Fruit fly (Drosophila melanogaster) whole organism, embryonic: ENCODE measurements around the gene ct.
A peak's percentile ranks its signal among the peaks of the same experiment; 100 is the strongest.

Experiments
- CG10462 ChIP-seq: fragments of 200-800 bp; sonication (Bioruptor generic); optimal IDR thresholded peaks from 2 replicates; lab custom pipeline; 2016; ENCODE audit warnings: missing biosample characterization, missing genetic modification characterization
- CG10543 ChIP-seq: fragments of 200-800 bp; sonication (Bioruptor generic); optimal IDR thresholded peaks from 3 replicates; lab custom pipeline; 2017; ENCODE audit warnings: missing biosample characterization, mild to moderate bottlenecking, missing genetic modification characterization, moderate library complexity
- CG10959 ChIP-seq: fragments of 200-800 bp; sonication (Bioruptor generic); IDR thresholded peaks from 2 replicates; pipeline ENCODE4 v1.3.6; 2022; ENCODE audit warnings: missing biosample characterization, missing genetic modification characterization
- CG11085 ChIP-seq: fragments of 200-800 bp; sonication (Bioruptor generic); IDR thresholded peaks from 2 replicates; pipeline ENCODE4 v1.3.6; 2022; ENCODE audit warnings: missing biosample characterization, missing genetic modification characterization
- CG11093 ChIP-seq: fragments of 200-800 bp; sonication (Bioruptor generic); IDR thresholded peaks from 3 replicates; pipeline ENCODE4 v1.3.6; 2022; ENCODE audit warnings: missing biosample characterization, missing genetic modification characterization
- CG12104 ChIP-seq: fragments of 200-800 bp; sonication (Bioruptor generic); optimal IDR thresholded peaks from 3 replicates; lab custom pipeline; 2016; ENCODE audit warnings: missing biosample characterization, missing genetic modification characterization
- CG12769 ChIP-seq: fragments of 200-800 bp; sonication (Bioruptor generic); optimal IDR thresholded peaks from 2 replicates; lab custom pipeline; 2019; ENCODE audit warnings: missing biosample characterization, mild to moderate bottlenecking, missing genetic modification characterization, moderate library complexity
- CG13296 ChIP-seq: fragments of 200-800 bp; sonication (Bioruptor generic); optimal IDR thresholded peaks from 3 replicates; lab custom pipeline; 2018; ENCODE audit warnings: missing biosample characterization, mild to moderate bottlenecking, missing genetic modification characterization
- CG13624 ChIP-seq: fragments of 200-800 bp; sonication (Bioruptor generic); optimal IDR thresholded peaks from 2 replicates; lab custom pipeline; 2016; ENCODE audit warnings: missing biosample characterization, missing genetic modification characterization
- CG14667 ChIP-seq: fragments of 200-800 bp; sonication (Bioruptor generic); IDR thresholded peaks from 2 replicates; pipeline ENCODE4 v1.3.6; 2022; ENCODE audit warnings: missing biosample characterization, missing genetic modification characterization
- CG14860 ChIP-seq: fragments of 200-800 bp; sonication (Bioruptor generic); IDR thresholded peaks from 3 replicates; pipeline ENCODE4 v1.3.6; 2022; ENCODE audit warnings: missing biosample characterization, missing genetic modification characterization; ENCODE audit not compliant: partially characterized antibody
- CG15479 ChIP-seq: fragments of 200-800 bp; sonication (Bioruptor generic); optimal IDR thresholded peaks from 3 replicates; lab custom pipeline; 2019; ENCODE audit warnings: missing biosample characterization, mild to moderate bottlenecking, missing genetic modification characterization, moderate library complexity
- CG18476 ChIP-seq: fragments of 200-800 bp; sonication (Bioruptor generic); optimal IDR thresholded peaks from 2 replicates; lab custom pipeline; 2016; ENCODE audit warnings: missing biosample characterization, mild to moderate bottlenecking, missing genetic modification characterization
- CG18764 ChIP-seq: fragments of 200-800 bp; sonication (Bioruptor generic); optimal IDR thresholded peaks from 3 replicates; lab custom pipeline; 2016; ENCODE audit warnings: missing biosample characterization, missing genetic modification characterization
- CG2875 ChIP-seq: fragments of 200-800 bp; sonication (Bioruptor generic); optimal IDR thresholded peaks from 2 replicates; lab custom pipeline; 2017; ENCODE audit warnings: missing biosample characterization, mild to moderate bottlenecking, missing genetic modification characterization, missing genetic modification reagents
- CG31365 ChIP-seq: fragments of 200-800 bp; sonication (Bioruptor generic); optimal IDR thresholded peaks from 2 replicates; lab custom pipeline; 2018; ENCODE audit warnings: missing biosample characterization, mild to moderate bottlenecking, missing genetic modification characterization
- CG32772 ChIP-seq: fragments of 200-800 bp; sonication (Bioruptor generic); IDR thresholded peaks from 2 replicates; pipeline ENCODE4 v1.3.6; 2022; ENCODE audit warnings: missing biosample characterization, missing genetic modification characterization
- CG4854 ChIP-seq: fragments of 200-800 bp; sonication (Bioruptor generic); optimal IDR thresholded peaks from 2 replicates; lab custom pipeline; 2016; ENCODE audit warnings: missing biosample characterization, missing genetic modification characterization, inconsistent platforms
- CG6854 ChIP-seq: fragments of 200-800 bp; sonication (Bioruptor generic); optimal IDR thresholded peaks from 3 replicates; lab custom pipeline; 2017; ENCODE audit warnings: missing biosample characterization, mild to moderate bottlenecking, missing genetic modification characterization
- CG8944 ChIP-seq: fragments of 200-800 bp; sonication (Bioruptor generic); optimal IDR thresholded peaks from 3 replicates; lab custom pipeline; 2016; ENCODE audit warnings: missing biosample characterization, missing genetic modification characterization
- Deaf1 ChIP-seq: fragments of 200-800 bp; optimal IDR thresholded peaks from 3 replicates; lab custom pipeline; 2019; ENCODE audit warnings: missing biosample characterization, mild to moderate bottlenecking, missing genetic modification characterization, moderate library complexity
- H2.0 ChIP-seq: fragments of 200-800 bp; sonication (Bioruptor generic); IDR thresholded peaks from 2 replicates; pipeline ENCODE4 v1.3.6; 2022; ENCODE audit warnings: missing biosample characterization, missing genetic modification characterization
- Poxn ChIP-seq: fragments of 200-800 bp; sonication (Bioruptor generic); IDR thresholded peaks from 2 replicates; pipeline ENCODE4 v1.3.6; 2022; ENCODE audit warnings: missing biosample characterization, missing genetic modification characterization
- Tbp ChIP-seq: fragments of >200 bp; optimal IDR thresholded peaks from 2 replicates; lab custom pipeline; 2018; ENCODE audit warnings: missing biosample characterization, missing genetic modification characterization
- ash1 ChIP-seq: fragments of 200-800 bp; sonication (Bioruptor generic); optimal IDR thresholded peaks from 2 replicates; lab custom pipeline; 2018; ENCODE audit warnings: missing biosample characterization, mild to moderate bottlenecking, missing genetic modification characterization
- az2 ChIP-seq: fragments of 200-800 bp; sonication (Bioruptor generic); optimal IDR thresholded peaks from 3 replicates; lab custom pipeline; 2016; ENCODE audit warnings: missing biosample characterization, missing genetic modification characterization
- btn ChIP-seq: fragments of 200-800 bp; sonication (Bioruptor generic); optimal IDR thresholded peaks from 2 replicates; lab custom pipeline; 2016; ENCODE audit warnings: missing biosample characterization, missing genetic modification characterization
- caup ChIP-seq: fragments of 200-800 bp; sonication (Bioruptor generic); optimal IDR thresholded peaks from 3 replicates; lab custom pipeline; 2017; ENCODE audit warnings: missing biosample characterization, mild to moderate bottlenecking, missing genetic modification characterization, moderate library complexity; ENCODE audit not compliant: severe bottlenecking
- ci ChIP-seq: fragments of 200-800 bp; sonication (Bioruptor generic); IDR thresholded peaks from 3 replicates; pipeline ENCODE4 v1.3.6; 2022; ENCODE audit warnings: missing biosample characterization, missing genetic modification characterization
- crc ChIP-seq: fragments of 200-800 bp; sonication (Bioruptor generic); optimal IDR thresholded peaks from 2 replicates; lab custom pipeline; 2016; ENCODE audit warnings: missing biosample characterization, missing genetic modification characterization
- dan ChIP-seq: fragments of 200-800 bp; sonication (Bioruptor generic); IDR thresholded peaks from 2 replicates; pipeline ENCODE4 v1.3.6; 2022; ENCODE audit warnings: missing biosample characterization, missing genetic modification characterization
- fd102C ChIP-seq: fragments of 200-800 bp; sonication (Bioruptor generic); optimal IDR thresholded peaks from 2 replicates; lab custom pipeline; 2018; ENCODE audit warnings: missing biosample characterization, mild to moderate bottlenecking, missing genetic modification characterization, moderate library complexity
- fd64A ChIP-seq: fragments of 200-800 bp; sonication (Bioruptor generic); optimal IDR thresholded peaks from 3 replicates; lab custom pipeline; 2018; ENCODE audit warnings: missing biosample characterization, mild to moderate bottlenecking, missing genetic modification characterization
- ftz-f1 ChIP-seq: fragments of 200-800 bp; sonication (Bioruptor generic); optimal IDR thresholded peaks from 2 replicates; lab custom pipeline; 2016; ENCODE audit warnings: missing biosample characterization, missing genetic modification characterization
- gro ChIP-seq: fragments of 200-800 bp; sonication (Bioruptor generic); optimal IDR thresholded peaks from 2 replicates; lab custom pipeline; 2016; ENCODE audit warnings: missing biosample characterization, missing genetic modification characterization
- ken ChIP-seq: fragments of 200-800 bp; sonication (Bioruptor generic); IDR thresholded peaks from 3 replicates; pipeline ENCODE4 v1.3.6; 2022; ENCODE audit warnings: missing biosample characterization, missing genetic modification characterization
- mirr ChIP-seq: fragments of 200-800 bp; sonication (Bioruptor generic); optimal IDR thresholded peaks from 3 replicates; lab custom pipeline; 2018; ENCODE audit warnings: missing biosample characterization, mild to moderate bottlenecking, missing genetic modification characterization
- odd ChIP-seq: fragments of 200-800 bp; sonication (Bioruptor generic); optimal IDR thresholded peaks from 2 replicates; lab custom pipeline; 2017; ENCODE audit warnings: missing biosample characterization, mild to moderate bottlenecking, missing genetic modification characterization
- salm ChIP-seq: fragments of 200-800 bp; sonication (Bioruptor generic); optimal IDR thresholded peaks from 2 replicates; lab custom pipeline; 2018; ENCODE audit warnings: missing biosample characterization, mild to moderate bottlenecking, missing genetic modification characterization
- sc ChIP-seq, 3 experiments: fragments of >200 bp in 2 of 3; fragments of 200-800 bp in 1 of 3; sonication (Bioruptor generic) in 1 of 3; optimal IDR thresholded peaks; 2 replicates in 2 of 3; 3 replicates in 1 of 3; lab custom pipeline; 2017; ENCODE audit warnings: mild to moderate bottlenecking in 1 of 3, missing biosample characterization in 1 of 3, missing genetic modification characterization in 1 of 3, missing genetic modification reagents in 1 of 3
- sens ChIP-seq: fragments of 200-800 bp; sonication (Bioruptor generic); peaks from one replicate; lab custom pipeline; 2016; ENCODE audit warnings: missing biosample characterization, missing genetic modification characterization
- shn ChIP-seq: fragments of 200-800 bp; sonication (Bioruptor generic); optimal IDR thresholded peaks from 3 replicates; lab custom pipeline; 2016; ENCODE audit warnings: missing biosample characterization, missing genetic modification characterization
- sna ChIP-seq: fragments of 200-800 bp; sonication (Bioruptor generic); IDR thresholded peaks from 2 replicates; pipeline ENCODE4 v1.3.6; 2022; ENCODE audit warnings: missing biosample characterization, missing genetic modification characterization; ENCODE audit not compliant: partially characterized antibody
- tup ChIP-seq: fragments of 200-800 bp; sonication (Bioruptor generic); optimal IDR thresholded peaks from 2 replicates; lab custom pipeline; 2016; ENCODE audit warnings: missing biosample characterization, mild to moderate bottlenecking, missing genetic modification characterization, moderate library complexity
- tx ChIP-seq: fragments of 200-800 bp; sonication (Bioruptor generic); optimal IDR thresholded peaks from 2 replicates; lab custom pipeline; 2016; ENCODE audit warnings: missing biosample characterization, missing genetic modification characterization
- vfl ChIP-seq: fragments of 200-800 bp; sonication (Bioruptor generic); optimal IDR thresholded peaks from 2 replicates; lab custom pipeline; 2016; ENCODE audit warnings: missing biosample characterization, missing genetic modification characterization
- vnd ChIP-seq: fragments of 200-800 bp; sonication (Bioruptor generic); IDR thresholded peaks from 3 replicates; pipeline ENCODE4 v1.3.6; 2022; ENCODE audit warnings: missing biosample characterization, missing genetic modification characterization; ENCODE audit not compliant: partially characterized antibody
- zen2 ChIP-seq: fragments of 200-800 bp; sonication (Bioruptor generic); IDR thresholded peaks from 3 replicates; pipeline ENCODE4 v1.3.6; 2022; ENCODE audit warnings: missing biosample characterization, missing genetic modification characterization; ENCODE audit not compliant: partially characterized antibody

The ct gene

dm6 chrX:7706398-7707349 is 98.4 kb downstream of the ct start (continued):
- TF ChIP-seq az2 (GFP tag; lab: Kevin White, UChicago) (peak; percentile 95), dan (GFP tag; lab: Robert Waterston, UW) (peak; percentile 84), CG12104 (GFP tag; lab: Kevin White, UChicago) (peak; percentile 90), CG4854 (GFP tag; lab: Kevin White, UChicago) (peak; percentile 87), fd64A (GFP tag; lab: Kevin White, UChicago) (peak; percentile 95), H2.0 (peak; percentile 99), ci (GFP tag; lab: Robert Waterston, UW) (peak; percentile 99), salm (peak; percentile 96), vnd (GFP tag; lab: Robert Waterston, UW) (no peak), CG10543 (GFP tag; lab: Kevin White, UChicago) (peak; percentile 99), CG14667 (GFP tag; lab: Robert Waterston, UW) (peak; percentile 97), sna (no peak), ftz-f1 (GFP tag; lab: Kevin White, UChicago) (no peak), CG8944 (GFP tag; lab: Kevin White, UChicago) (peak; percentile 35), gro (GFP tag; lab: Kevin White, UChicago) (peak; percentile 52), CG18764 (peak; percentile 90), ash1 (GFP tag; lab: Kevin White, UChicago) (peak; percentile 91), sens (GFP tag; lab: Kevin White, UChicago) (peak; percentile 97), CG11085 (GFP tag; lab: Robert Waterston, UW) (peak; percentile 98), zen2 (GFP tag; lab: Robert Waterston, UW) (no peak), CG10462 (peak; percentile 89), CG2875 (peak; percentile 90), CG14860 (GFP tag; lab: Robert Waterston, UW) (no peak), tx (peak; percentile 72), vfl (peak; percentile 68), CG12769 (tag; lab: Kevin White, UChicago) (peak; percentile 98), ken (GFP tag; lab: Robert Waterston, UW) (peak; percentile 97), CG6854 (peak; percentile 97), caup (GFP tag; lab: Kevin White, UChicago) (peak; percentile 98), shn (peak; percentile 15), sc (optimal IDR thresholded peaks at IDR 0.05; lab: Kevin White, UChicago) (no peak), sc (GFP tag; optimal IDR thresholded peaks at IDR 0.05; lab: Kevin White, UChicago) (peak; percentile 90), odd (peak; percentile 97), tup (peak; percentile 84), CG18476 (GFP tag; lab: Kevin White, UChicago) (peak; percentile 95), mirr (GFP tag; lab: Kevin White, UChicago) (peak; percentile 98), CG15479 (no peak), Poxn (GFP tag; lab: Robert Waterston, UW) (peak; percentile 94), btn (GFP tag; lab: Kevin White, UChicago) (no peak), CG10959 (GFP tag; lab: Robert Waterston, UW) (peak; percentile 91), crc (peak; percentile 40), CG13296 (GFP tag; lab: Kevin White, UChicago) (peak; percentile 99), CG11093 (GFP tag; lab: Robert Waterston, UW) (peak; percentile 97), CG32772 (peak; percentile 98), Deaf1 (tag; lab: Kevin White, UChicago) (peak; percentile 88), fd102C (GFP tag; lab: Kevin White, UChicago) (peak; percentile 60), Tbp (GFP tag; lab: Kevin White, UChicago) (no peak), CG13624 (GFP tag; lab: Kevin White, UChicago) (peak; percentile 48), CG31365 (peak; percentile 89)
